Fruit fly (Drosophila melanogaster): ENCODE data around the gene FucTD.

The FucTD gene

DNA sequence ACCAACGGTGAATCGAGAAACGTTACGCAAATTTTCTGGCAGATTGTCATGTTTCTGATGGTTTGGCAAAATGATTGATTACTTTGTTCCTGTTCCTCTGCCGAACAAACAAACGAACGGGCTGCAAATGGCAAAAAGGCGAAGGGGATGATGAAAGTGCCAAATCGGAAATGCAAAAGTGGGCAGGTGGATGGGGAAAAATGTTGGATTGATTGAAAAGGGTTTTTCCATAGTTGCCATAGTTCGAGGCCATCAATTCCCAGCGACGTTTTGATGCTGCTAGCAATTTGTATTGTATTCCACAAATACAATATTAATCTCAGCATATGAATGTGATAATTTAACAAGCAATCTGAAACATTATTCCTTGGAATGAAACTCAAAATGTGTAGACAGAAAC lies at the start of gene FucTD:
FucTD (plus strand) TSS at position 301 of the 400 bp plus-strand sequence.
- no peak for TF ChIP-seq acj6 (GFP tag; optimal IDR thresholded peaks at IDR 0.05)
- no peak for TF ChIP-seq CG11902 (GFP tag; optimal IDR thresholded peaks at IDR 0.05)
- no peak for TF ChIP-seq Eip78C (GFP tag)
- TF ChIP-seq CG6808 (GFP tag; optimal IDR thresholded peaks at IDR 0.05), result no peak
- no peak for TF ChIP-seq Sox15 (GFP tag; optimal IDR thresholded peaks at IDR 0.05)
- TF ChIP-seq CG11294 (GFP tag; IDR thresholded peaks at IDR 0.05), result no peak
- TF ChIP-seq Hr38 (GFP tag; optimal IDR thresholded peaks at IDR 0.05), result no peak
- TF ChIP-seq CG8319 (GFP tag; optimal IDR thresholded peaks at IDR 0.05), result no peak
- TF ChIP-seq Met (GFP tag; optimal IDR thresholded peaks at IDR 0.05), result no peak
- TF ChIP-seq Ets21C (GFP tag; optimal IDR thresholded peaks at IDR 0.05), result no peak
- TF ChIP-seq pdm3 (GFP tag; optimal IDR thresholded peaks at IDR 0.05), result no peak
- no peak for TF ChIP-seq vri (GFP tag; optimal IDR thresholded peaks at IDR 0.05)

DNA sequence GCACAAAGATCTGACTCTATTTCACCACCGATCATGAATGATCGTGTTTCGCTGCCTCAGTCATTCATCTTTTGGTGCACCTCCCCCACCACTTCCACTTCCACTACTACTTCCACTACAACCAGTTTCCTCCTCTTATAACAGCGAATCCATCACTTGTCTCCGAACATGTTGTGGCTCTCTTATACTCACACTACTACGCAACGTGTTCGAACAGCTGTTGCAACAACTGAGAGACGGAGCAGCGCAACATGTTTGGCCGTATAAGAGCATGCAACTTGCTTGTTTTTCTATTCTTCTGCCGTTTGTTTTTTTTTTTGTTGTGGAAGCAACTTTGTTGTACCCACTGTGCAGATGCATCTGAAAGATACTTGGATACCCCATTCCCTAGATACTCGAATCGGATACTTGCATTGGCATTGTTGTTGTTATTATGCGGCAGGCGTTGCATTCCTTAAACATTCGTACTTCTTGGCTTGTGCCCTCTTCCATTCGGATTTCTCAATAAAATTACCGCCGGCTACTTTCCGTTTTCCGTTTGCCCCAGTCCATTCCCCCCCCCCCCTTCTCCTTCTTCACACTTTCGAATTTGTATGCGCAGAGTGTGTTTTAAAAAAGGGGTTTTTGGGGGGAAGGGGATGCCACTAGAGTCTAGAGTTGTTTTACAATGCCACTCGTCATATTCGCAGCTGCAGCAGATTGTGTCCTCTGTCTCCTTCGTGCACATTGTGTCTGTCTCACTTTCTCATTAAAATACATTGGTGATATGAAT lies 49.0 kb upstream of the FucTD start:
- TF ChIP-seq acj6 (GFP tag; optimal IDR thresholded peaks at IDR 0.05), result no peak
- TF ChIP-seq Sox102F (GFP tag; optimal IDR thresholded peaks at IDR 0.05), result no peak
- no peak for TF ChIP-seq achi (GFP tag; optimal IDR thresholded peaks at IDR 0.05)
- no peak for TF ChIP-seq CG6792 (GFP tag; optimal IDR thresholded peaks at IDR 0.05)
- peak; percentile 28 for TF ChIP-seq Eip78C (GFP tag)
- no peak for TF ChIP-seq fd85E (GFP tag; optimal IDR thresholded peaks at IDR 0.05)
- no peak for TF ChIP-seq CG6276 (GFP tag; optimal IDR thresholded peaks at IDR 0.05)
- TF ChIP-seq Hr4 (GFP tag; optimal IDR thresholded peaks at IDR 0.05), result no peak
- no peak for TF ChIP-seq CG10631 (GFP tag; optimal IDR thresholded peaks at IDR 0.05)
- TF ChIP-seq OdsH (GFP tag; optimal IDR thresholded peaks at IDR 0.05), result no peak
- TF ChIP-seq eg (GFP tag; IDR thresholded peaks at IDR 0.05), result peak; percentile 79
- no peak for TF ChIP-seq Ets21C (GFP tag; optimal IDR thresholded peaks at IDR 0.05)
- no peak for TF ChIP-seq CG8319 (GFP tag; optimal IDR thresholded peaks at IDR 0.05)
- peak; percentile 3 for TF ChIP-seq CG6808 (GFP tag; optimal IDR thresholded peaks at IDR 0.05)
- TF ChIP-seq fd59A (GFP tag; optimal IDR thresholded peaks at IDR 0.05), result no peak
- TF ChIP-seq Ets96B (tag; optimal IDR thresholded peaks at IDR 0.05), result no peak
- TF ChIP-seq Met (GFP tag; optimal IDR thresholded peaks at IDR 0.05), result no peak
- no peak for TF ChIP-seq cyc (GFP tag; optimal IDR thresholded peaks at IDR 0.05)
- no peak for TF ChIP-seq Blimp-1 (GFP tag; optimal IDR thresholded peaks at IDR 0.05)
- no peak for TF ChIP-seq vri (GFP tag; optimal IDR thresholded peaks at IDR 0.05)
- no peak for TF ChIP-seq Gug (GFP tag; IDR thresholded peaks at IDR 0.05)
- no peak for TF ChIP-seq Lpt (GFP tag; optimal IDR thresholded peaks at IDR 0.05)
- no peak for TF ChIP-seq Smox (GFP tag; optimal IDR thresholded peaks at IDR 0.05)
- no peak for TF ChIP-seq net (GFP tag; optimal IDR thresholded peaks at IDR 0.05)
- no peak for TF ChIP-seq spab (GFP tag; optimal IDR thresholded peaks at IDR 0.05)
- no peak for TF ChIP-seq CG11762 (GFP tag; optimal IDR thresholded peaks at IDR 0.05; ENCODE audit: insufficient read depth)
- peak; percentile 69 to 72 for TF ChIP-seq ss (GFP tag; optimal IDR thresholded peaks at IDR 0.05)
- TF ChIP-seq CG11294 (GFP tag; IDR thresholded peaks at IDR 0.05), result no peak
- TF ChIP-seq CG6854 (GFP tag; optimal IDR thresholded peaks at IDR 0.05), result no peak
- TF ChIP-seq CG3919 (GFP tag; optimal IDR thresholded peaks at IDR 0.05), result no peak
- TF ChIP-seq CG16779 (tag; optimal IDR thresholded peaks at IDR 0.05), result no peak
- TF ChIP-seq CG11902 (GFP tag; optimal IDR thresholded peaks at IDR 0.05), result no peak
- TF ChIP-seq CG31627 (GFP tag; optimal IDR thresholded peaks at IDR 0.05), result no peak
- peak; percentile 56 for TF ChIP-seq CG15336 (GFP tag; IDR thresholded peaks at IDR 0.05)
- TF ChIP-seq Sox14 (GFP tag; optimal IDR thresholded peaks at IDR 0.05), result no peak
- TF ChIP-seq CG4318 (GFP tag; optimal IDR thresholded peaks at IDR 0.05), result no peak
- no peak for TF ChIP-seq pdm3 (GFP tag; optimal IDR thresholded peaks at IDR 0.05)
- no peak for TF ChIP-seq Eip93F (GFP tag; optimal IDR thresholded peaks at IDR 0.05)
- TF ChIP-seq CG10669 (GFP tag; optimal IDR thresholded peaks at IDR 0.05), result no peak
- peak; percentile 96 for TF ChIP-seq dsx (GFP tag; optimal IDR thresholded peaks at IDR 0.05; ENCODE audit: poor library complexity, severe bottlenecking)
- no peak for TF ChIP-seq CG7368 (GFP tag; optimal IDR thresholded peaks at IDR 0.05)
- TF ChIP-seq CG9139 (GFP tag; optimal IDR thresholded peaks at IDR 0.05), result peak; percentile 25
- no peak for TF ChIP-seq Sox15 (GFP tag; optimal IDR thresholded peaks at IDR 0.05)
- TF ChIP-seq topi (GFP tag; optimal IDR thresholded peaks at IDR 0.05), result no peak
- no peak for TF ChIP-seq Hr39 (GFP tag; optimal IDR thresholded peaks at IDR 0.05)
- TF ChIP-seq CG3032 (tag; optimal IDR thresholded peaks at IDR 0.05), result no peak

Measured in whole organism, prepupa.